Worm (Caenorhabditis elegans) whole organism, early embryonic: ENCODE results near the gene coa-7.

Experiments
- F13C5.2 ChIP-seq: sonication (generic microtip); optimal IDR thresholded peaks from 2 replicates; lab custom pipeline; 2017; ENCODE audit warnings: mild to moderate bottlenecking, missing genetic modification characterization, inconsistent platforms, missing compliant biosample characterization
- ama-1 ChIP-seq: fragments of 150-350 bp; optimal IDR thresholded peaks from 2 replicates; lab custom pipeline; 2014
- ceh-13 ChIP-seq: fragments of 200-800 bp; sonication (Bioruptor generic); optimal IDR thresholded peaks from 2 replicates; lab custom pipeline; 2018; ENCODE audit warnings: mild to moderate bottlenecking, missing genetic modification characterization, missing compliant biosample characterization
- ceh-36 ChIP-seq: sonication (generic microtip); optimal IDR thresholded peaks from 2 replicates; lab custom pipeline; 2016; ENCODE audit warnings: missing genetic modification characterization, inconsistent platforms, missing compliant biosample characterization
- ets-7 ChIP-seq: sonication (generic microtip); optimal IDR thresholded peaks from 2 replicates; lab custom pipeline; 2016; ENCODE audit warnings: missing genotype, missing genetic modification characterization, missing compliant biosample characterization
- flt-1 ChIP-seq: fragments of 200-800 bp; sonication (Bioruptor generic); IDR thresholded peaks from 2 replicates; pipeline ENCODE4 v1.3.6; 2022; ENCODE audit warnings: missing genetic modification characterization, missing compliant biosample characterization
- hmg-4 ChIP-seq: fragments of 200-800 bp; sonication (Bioruptor generic); optimal IDR thresholded peaks from 2 replicates; lab custom pipeline; 2018; ENCODE audit warnings: mild to moderate bottlenecking, missing genetic modification characterization, missing compliant biosample characterization
- pes-1 ChIP-seq: fragments of 200-800 bp; sonication (Bioruptor generic); IDR thresholded peaks from 2 replicates; pipeline ENCODE4 v1.3.6; 2022; ENCODE audit warnings: missing genetic modification reagents, missing genetic modification characterization, missing compliant biosample characterization
- scrt-1 ChIP-seq: fragments of 200-800 bp; sonication (Bioruptor generic); IDR thresholded peaks from 2 replicates; pipeline ENCODE4 v1.3.6; 2022; ENCODE audit warnings: missing genetic modification characterization, missing compliant biosample characterization
- tbx-11 ChIP-seq: fragments of 200-800 bp; sonication (Bioruptor generic); IDR thresholded peaks from 2 replicates; pipeline ENCODE4 v1.3.6; 2022; ENCODE audit warnings: missing genetic modification characterization, missing compliant biosample characterization
- tbx-37 ChIP-seq: fragments of 200-800 bp; sonication (Bioruptor generic); conservative IDR thresholded peaks from 2 replicates; pipeline ENCODE4 v1.3.6; 2022; ENCODE audit warnings: missing genetic modification reagents, missing genetic modification characterization, missing compliant biosample characterization

ce11 chrII:11642736-11643135, 8.2 kb downstream of the coa-7 start:
- no peak for TF ChIP-seq ama-1 (lab: Kevin White, UChicago)
- TF ChIP-seq ets-7 (tag; lab: Kevin White, UChicago) = no peak
- TF ChIP-seq tbx-11 (GFP tag; lab: Robert Waterston, UW) = no peak
- no peak for TF ChIP-seq flt-1 (GFP tag; lab: Robert Waterston, UW)
- TF ChIP-seq ceh-13 = no peak
- no peak for TF ChIP-seq hmg-4 (GFP tag; lab: Kevin White, UChicago)
- no peak for TF ChIP-seq F13C5.2 (tag; lab: Kevin White, UChicago)
- no peak for TF ChIP-seq scrt-1 (GFP tag; lab: Robert Waterston, UW)
- no peak for TF ChIP-seq tbx-37 (GFP tag; lab: Robert Waterston, UW)
- TF ChIP-seq ceh-36 (tag; lab: Kevin White, UChicago) = no peak
- TF ChIP-seq pes-1 (GFP tag; lab: Robert Waterston, UW) = no peak
